Worm (Caenorhabditis elegans): Measurements from ENCODE around the gene pqn-29.

The pqn-29 gene

DNA sequence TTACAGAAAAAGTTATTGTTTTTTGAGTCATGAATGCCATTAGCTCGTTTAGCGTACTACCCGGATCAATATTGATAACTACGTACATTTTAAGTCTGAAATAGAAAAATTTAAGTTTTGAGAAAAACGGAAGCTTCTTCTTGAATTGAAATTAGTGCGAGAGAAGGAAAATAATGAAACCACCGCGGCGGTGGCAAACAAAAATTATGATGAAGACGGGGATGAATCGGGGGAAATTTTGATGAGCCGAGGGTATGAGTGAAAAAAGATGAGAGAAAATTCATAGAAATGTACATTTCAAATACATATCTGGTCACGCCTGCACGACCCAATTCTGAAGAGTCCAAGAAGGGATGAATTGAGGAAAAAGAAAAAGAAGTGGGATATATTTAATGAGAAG is 19.1 kb upstream of the pqn-29 start, which contains the start of gene T23F11.4:
Gene T23F11.4 (minus strand): TSS at position 101 of the 400 bp plus-strand sequence.
- TF ChIP-seq tra-4 (tag; optimal IDR thresholded peaks at IDR 0.05) (no peak), ama-1 (optimal IDR thresholded peaks at IDR 0.05) (no peak), tbx-11 (GFP tag; IDR thresholded peaks at IDR 0.05) (no peak), hmg-4 (GFP tag; optimal IDR thresholded peaks at IDR 0.05) (no peak), tbx-37 (GFP tag; conservative IDR thresholded peaks at IDR 0.05) (no peak), ceh-13 (GFP tag; optimal IDR thresholded peaks at IDR 0.05) (no peak), ets-7 (tag; optimal IDR thresholded peaks at IDR 0.05) (no peak), flt-1 (GFP tag; IDR thresholded peaks at IDR 0.05) (no peak), hmbx-1 (tag; optimal IDR thresholded peaks at IDR 0.05) (no peak), ceh-36 (tag; optimal IDR thresholded peaks at IDR 0.05) (no peak), F13C5.2 (tag; optimal IDR thresholded peaks at IDR 0.05) (no peak), pes-1 (GFP tag; IDR thresholded peaks at IDR 0.05) (no peak), sea-1 (GFP tag; conservative IDR thresholded peaks at IDR 0.05) (no peak), scrt-1 (GFP tag; IDR thresholded peaks at IDR 0.05) (no peak), hnd-1 (tag; optimal IDR thresholded peaks at IDR 0.05) (no peak)

- TF ChIP-seq aly-1 (tag; optimal IDR thresholded peaks at IDR 0.05) = no peak
- no peak for TF ChIP-seq hmg-4 (GFP tag; optimal IDR thresholded peaks at IDR 0.05)
- no peak for TF ChIP-seq pes-1 (GFP tag; IDR thresholded peaks at IDR 0.05)
- no peak for TF ChIP-seq tbx-37 (GFP tag; conservative IDR thresholded peaks at IDR 0.05)
- no peak for TF ChIP-seq hmbx-1 (tag; optimal IDR thresholded peaks at IDR 0.05)
These were observed 13.3 kb upstream of the pqn-29 start for ce11 chrIII:4659426-4659825.

ce11 chrIII:4658384-4658844 is 12.3 kb upstream of the pqn-29 start, which contains the start of gene cdka-1:
cdka-1 (plus strand) TSS chrIII:4658794.
- TF ChIP-seq flt-1 (GFP tag; IDR thresholded peaks at IDR 0.05) = no peak
- no peak for TF ChIP-seq ama-1 (optimal IDR thresholded peaks at IDR 0.05)

DNA sequence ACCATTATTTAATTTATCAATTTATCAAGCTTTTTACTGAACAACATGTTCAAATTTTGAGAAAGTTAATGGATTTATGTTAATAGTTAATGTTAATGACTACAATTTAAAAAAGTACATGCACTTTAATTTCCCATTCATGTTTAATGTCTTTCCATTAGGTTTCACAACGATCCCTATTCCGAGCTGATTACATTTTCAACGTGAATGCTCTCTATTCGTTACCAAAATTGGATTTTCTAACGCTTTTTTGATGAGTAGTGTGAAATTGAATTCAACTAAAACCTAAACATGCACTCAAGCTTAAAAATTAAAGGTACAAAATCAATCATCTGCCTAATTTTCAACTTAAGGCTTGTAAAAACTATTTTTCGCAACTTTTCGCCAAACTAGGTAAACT is 11.2 kb upstream of the pqn-29 start:
- TF ChIP-seq pes-1 (GFP tag; IDR thresholded peaks at IDR 0.05) (no peak), tra-4 (tag; optimal IDR thresholded peaks at IDR 0.05) (no peak), ama-1 (optimal IDR thresholded peaks at IDR 0.05) (no peak)

- no peak for TF ChIP-seq B0310.2 (tag; optimal IDR thresholded peaks at IDR 0.05)
- TF ChIP-seq tbx-11 (GFP tag; IDR thresholded peaks at IDR 0.05) = no peak
- TF ChIP-seq tbx-37 (GFP tag; conservative IDR thresholded peaks at IDR 0.05) = no peak
- TF ChIP-seq pes-1 (GFP tag; IDR thresholded peaks at IDR 0.05) = no peak
- no peak for TF ChIP-seq ceh-13 (GFP tag; optimal IDR thresholded peaks at IDR 0.05)
- no peak for TF ChIP-seq ceh-36 (tag; optimal IDR thresholded peaks at IDR 0.05)
- no peak for TF ChIP-seq flt-1 (GFP tag; IDR thresholded peaks at IDR 0.05)
- no peak for TF ChIP-seq hmbx-1 (tag; optimal IDR thresholded peaks at IDR 0.05)
- TF ChIP-seq ets-7 (tag; optimal IDR thresholded peaks at IDR 0.05) = no peak
- no peak for TF ChIP-seq aly-1 (tag; optimal IDR thresholded peaks at IDR 0.05)
- no peak for TF ChIP-seq scrt-1 (GFP tag; IDR thresholded peaks at IDR 0.05)
- TF ChIP-seq sea-1 (GFP tag; conservative IDR thresholded peaks at IDR 0.05) = no peak
- TF ChIP-seq hnd-1 (tag; optimal IDR thresholded peaks at IDR 0.05) = no peak
- TF ChIP-seq F13C5.2 (tag; optimal IDR thresholded peaks at IDR 0.05) = no peak
- no peak for TF ChIP-seq ama-1 (optimal IDR thresholded peaks at IDR 0.05)
- no peak for TF ChIP-seq hmg-4 (GFP tag; optimal IDR thresholded peaks at IDR 0.05)
- no peak for TF ChIP-seq tra-4 (tag; optimal IDR thresholded peaks at IDR 0.05)
These were observed 10.3 kb upstream of the pqn-29 start for ce11 chrIII:4656415-4656814.

ce11 chrIII:4655402-4655801 is 9.3 kb upstream of the pqn-29 start, which contains the start of gene T23F11.2:
T23F11.2 (minus strand) TSS chrIII:4655502.
- TF ChIP-seq hmbx-1 (tag; optimal IDR thresholded peaks at IDR 0.05) (no peak), aly-1 (tag; optimal IDR thresholded peaks at IDR 0.05) (no peak), ceh-13 (GFP tag; optimal IDR thresholded peaks at IDR 0.05) (no peak), scrt-1 (GFP tag; IDR thresholded peaks at IDR 0.05) (no peak), ama-1 (optimal IDR thresholded peaks at IDR 0.05) (no peak), F13C5.2 (tag; optimal IDR thresholded peaks at IDR 0.05) (no peak), tbx-11 (GFP tag; IDR thresholded peaks at IDR 0.05) (no peak), ceh-36 (tag; optimal IDR thresholded peaks at IDR 0.05) (no peak), tra-4 (tag; optimal IDR thresholded peaks at IDR 0.05) (no peak), tbx-37 (GFP tag; conservative IDR thresholded peaks at IDR 0.05) (no peak), sea-1 (GFP tag; conservative IDR thresholded peaks at IDR 0.05) (no peak), hnd-1 (tag; optimal IDR thresholded peaks at IDR 0.05) (no peak), hmg-4 (GFP tag; optimal IDR thresholded peaks at IDR 0.05) (no peak), flt-1 (GFP tag; IDR thresholded peaks at IDR 0.05) (no peak)

DNA sequence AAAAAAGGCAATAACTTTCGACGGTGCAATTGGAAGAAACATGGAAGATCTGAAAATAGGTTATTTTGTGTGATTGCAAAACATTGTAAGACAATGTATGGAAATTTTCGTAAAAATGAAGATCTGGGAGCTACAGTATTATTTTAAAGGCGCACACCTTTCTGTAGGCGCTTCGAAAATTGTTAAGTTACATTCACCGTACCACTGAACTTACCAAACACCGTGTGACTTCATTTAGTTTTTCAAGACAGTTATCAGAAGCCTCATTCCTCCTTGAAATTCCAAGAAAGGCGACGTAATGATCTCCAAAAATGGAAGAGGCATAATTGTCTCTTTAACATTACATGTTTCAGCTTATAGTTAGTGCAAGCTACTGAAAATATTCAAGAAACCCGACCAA is 7.8 kb upstream of the pqn-29 start:
- no peak for TF ChIP-seq ets-7 (tag; optimal IDR thresholded peaks at IDR 0.05)
- TF ChIP-seq F13C5.2 (tag; optimal IDR thresholded peaks at IDR 0.05) = no peak
- no peak for TF ChIP-seq scrt-1 (GFP tag; IDR thresholded peaks at IDR 0.05)
- TF ChIP-seq ceh-13 (GFP tag; optimal IDR thresholded peaks at IDR 0.05) = no peak
- no peak for TF ChIP-seq sea-1 (GFP tag; conservative IDR thresholded peaks at IDR 0.05)
- TF ChIP-seq ceh-36 (tag; optimal IDR thresholded peaks at IDR 0.05) = no peak
- TF ChIP-seq tbx-37 (GFP tag; conservative IDR thresholded peaks at IDR 0.05) = no peak
- no peak for TF ChIP-seq flt-1 (GFP tag; IDR thresholded peaks at IDR 0.05)
- TF ChIP-seq hmbx-1 (tag; optimal IDR thresholded peaks at IDR 0.05) = no peak
- no peak for TF ChIP-seq B0310.2 (tag; optimal IDR thresholded peaks at IDR 0.05)
- TF ChIP-seq hnd-1 (tag; optimal IDR thresholded peaks at IDR 0.05) = no peak

ce11 chrIII:4653374-4653773 is 7.2 kb upstream of the pqn-29 start:
- TF ChIP-seq hmg-4 (GFP tag; optimal IDR thresholded peaks at IDR 0.05) = no peak
- no peak for TF ChIP-seq ceh-36 (tag; optimal IDR thresholded peaks at IDR 0.05)
- TF ChIP-seq tra-4 (tag; optimal IDR thresholded peaks at IDR 0.05) = no peak
- no peak for TF ChIP-seq tbx-37 (GFP tag; conservative IDR thresholded peaks at IDR 0.05)
- no peak for TF ChIP-seq ceh-13 (GFP tag; optimal IDR thresholded peaks at IDR 0.05)
- TF ChIP-seq scrt-1 (GFP tag; IDR thresholded peaks at IDR 0.05) = no peak

Measured in whole organism, early embryonic.